Worm (Caenorhabditis elegans): ENCODE measurements around the gene sru-22.

- no peak for TF ChIP-seq W03F9.2 (tag; optimal IDR thresholded peaks at IDR 0.05)
- TF ChIP-seq him-1 (tag; optimal IDR thresholded peaks at IDR 0.05), result no peak
Measured at ce11 chrV:16015652-16016051, 40.9 kb upstream of the sru-22 start, which contains the start of gene str-232.
